Fruit fly (Drosophila melanogaster): Measurements from ENCODE around the gene CG7990.

The CG7990 gene

DNA sequence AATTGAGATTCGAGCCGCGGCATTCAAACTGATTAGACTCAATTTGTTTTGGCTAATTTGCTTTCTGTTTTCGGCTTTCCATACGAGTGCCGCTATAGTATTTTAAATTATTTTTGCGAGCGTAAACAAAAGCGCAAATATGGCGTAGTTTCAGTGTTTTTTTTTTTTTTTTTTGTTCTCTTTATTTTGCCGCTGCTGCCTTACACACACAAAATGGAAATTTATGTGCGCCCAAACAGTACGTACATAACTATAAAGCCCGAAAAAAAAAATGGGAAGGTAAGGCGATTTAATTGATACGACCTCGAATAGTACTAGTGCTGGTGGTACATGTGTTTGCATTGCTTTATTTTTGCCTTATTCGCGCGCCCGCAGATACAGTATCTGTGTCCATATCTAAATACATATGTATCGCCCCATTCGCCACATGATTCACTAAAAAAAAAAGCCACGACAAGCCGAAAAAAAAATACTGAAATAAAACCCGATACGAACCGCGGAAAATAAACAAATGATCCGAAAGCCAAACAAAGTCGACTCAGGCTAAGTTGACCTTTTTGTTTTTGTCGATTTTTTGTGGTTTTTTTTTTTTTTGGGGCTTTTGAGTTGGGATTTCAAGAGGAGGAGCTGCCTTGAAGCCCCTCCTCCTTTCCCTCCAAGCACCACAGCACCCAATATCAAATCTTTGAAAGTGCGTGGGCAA lies 53.7 kb downstream of the CG7990 start:
- TF ChIP-seq Hr78 (GFP tag; optimal IDR thresholded peaks at IDR 0.05), result no peak
- peak; percentile 26 for TF ChIP-seq Jra (GFP tag; optimal IDR thresholded peaks at IDR 0.05)
- no peak for TF ChIP-seq ey (GFP tag; optimal IDR thresholded peaks at IDR 0.05)
- peak; percentile 6 for TF ChIP-seq psq (GFP tag; optimal IDR thresholded peaks at IDR 0.05)
- TF ChIP-seq Vsx2 (GFP tag; optimal IDR thresholded peaks at IDR 0.05; ENCODE audit: partially characterized antibody), result peak; percentile 39
- no peak for TF ChIP-seq pan (optimal IDR thresholded peaks at IDR 0.05)
- no peak for TF ChIP-seq fru (GFP tag; optimal IDR thresholded peaks at IDR 0.05)
- no peak for TF ChIP-seq Sp1 (GFP tag; optimal IDR thresholded peaks at IDR 0.05)
- TF ChIP-seq Hr83 (GFP tag; optimal IDR thresholded peaks at IDR 0.05; ENCODE audit: poor library complexity, severe bottlenecking), result no peak
- peak; percentile 4 for TF ChIP-seq h (GFP tag; optimal IDR thresholded peaks at IDR 0.05)

- TF ChIP-seq sage (GFP tag; optimal IDR thresholded peaks at IDR 0.05), result no peak
- no peak for TF ChIP-seq Hr83 (GFP tag; optimal IDR thresholded peaks at IDR 0.05; ENCODE audit: poor library complexity, severe bottlenecking)
- TF ChIP-seq fru (GFP tag; optimal IDR thresholded peaks at IDR 0.05), result peak; percentile 43
- no peak for TF ChIP-seq dl (GFP tag; optimal IDR thresholded peaks at IDR 0.05; ENCODE audit: insufficient read depth in 1 of 2, partially characterized antibody in 2 of 2)
- TF ChIP-seq tai (GFP tag; optimal IDR thresholded peaks at IDR 0.05), result no peak
- TF ChIP-seq woc (GFP tag; optimal IDR thresholded peaks at IDR 0.05), result peak; percentile 38
- TF ChIP-seq rgr (GFP tag; optimal IDR thresholded peaks at IDR 0.05), result peak; percentile 39
- TF ChIP-seq usp (GFP tag; optimal IDR thresholded peaks at IDR 0.05), result no peak
- TF ChIP-seq psq (GFP tag; optimal IDR thresholded peaks at IDR 0.05), result peak; percentile 43
- TF ChIP-seq Rel (GFP tag; optimal IDR thresholded peaks at IDR 0.05), result no peak
- peak; percentile 67 for TF ChIP-seq Rel (tag; optimal IDR thresholded peaks at IDR 0.05)
- TF ChIP-seq CG32264 (GFP tag; optimal IDR thresholded peaks at IDR 0.05), result no peak
- peak; percentile 36 for TF ChIP-seq h (GFP tag; optimal IDR thresholded peaks at IDR 0.05)
- TF ChIP-seq dsf (GFP tag; optimal IDR thresholded peaks at IDR 0.05; ENCODE audit: borderline replicate concordance), result no peak
- TF ChIP-seq Vsx2 (GFP tag; optimal IDR thresholded peaks at IDR 0.05; ENCODE audit: partially characterized antibody), result no peak
- TF ChIP-seq lola (GFP tag; optimal IDR thresholded peaks at IDR 0.05), result no peak
- no peak for TF ChIP-seq CrebA (GFP tag; optimal IDR thresholded peaks at IDR 0.05; ENCODE audit: borderline replicate concordance)
- TF ChIP-seq ey (GFP tag; optimal IDR thresholded peaks at IDR 0.05), result peak; percentile 36
- peak; percentile 4 for TF ChIP-seq OdsH (GFP tag; optimal IDR thresholded peaks at IDR 0.05)
- TF ChIP-seq jim (GFP tag; optimal IDR thresholded peaks at IDR 0.05), result no peak
- no peak for TF ChIP-seq CG9705 (GFP tag; optimal IDR thresholded peaks at IDR 0.05)
- TF ChIP-seq dmrt93B (GFP tag; optimal IDR thresholded peaks at IDR 0.05), result no peak
- no peak for TF ChIP-seq Myc (optimal IDR thresholded peaks at IDR 0.05)
- TF ChIP-seq Hnf4 (GFP tag; optimal IDR thresholded peaks at IDR 0.05), result no peak
- no peak for TF ChIP-seq Mio (GFP tag; optimal IDR thresholded peaks at IDR 0.05)
- TF ChIP-seq Abd-B (GFP tag; optimal IDR thresholded peaks at IDR 0.05), result no peak
- TF ChIP-seq br (GFP tag; optimal IDR thresholded peaks at IDR 0.05), result no peak
- no peak for TF ChIP-seq Dif (GFP tag; optimal IDR thresholded peaks at IDR 0.05; ENCODE audit: partially characterized antibody)
- TF ChIP-seq GATAd (GFP tag; optimal IDR thresholded peaks at IDR 0.05), result no peak
- TF ChIP-seq foxo (GFP tag; optimal IDR thresholded peaks at IDR 0.05), result peak in 1 of 2 experiments; percentile 48
- no peak for TF ChIP-seq HLH106 (tag; optimal IDR thresholded peaks at IDR 0.05)
- TF ChIP-seq Dfd (GFP tag; optimal IDR thresholded peaks at IDR 0.05), result no peak
- TF ChIP-seq N (GFP tag; optimal IDR thresholded peaks at IDR 0.05), result no peak
- TF ChIP-seq brk (GFP tag; optimal IDR thresholded peaks at IDR 0.05), result no peak
- TF ChIP-seq sv (GFP tag; optimal IDR thresholded peaks at IDR 0.05), result no peak
- TF ChIP-seq Hr78 (GFP tag; optimal IDR thresholded peaks at IDR 0.05), result no peak
- no peak for TF ChIP-seq pan (optimal IDR thresholded peaks at IDR 0.05)
- TF ChIP-seq Jra (GFP tag; optimal IDR thresholded peaks at IDR 0.05), result no peak
- no peak for TF ChIP-seq Sp1 (GFP tag; optimal IDR thresholded peaks at IDR 0.05)
Measured at dm6 chrX:19146421-19146952, 55.3 kb downstream of the CG7990 start.
